Worm (Caenorhabditis elegans) whole organism, late embryonic: Measurements from ENCODE around the gene T15H9.4.

Source experiments
- C08G9.2 ChIP-seq: sonication (generic microtip); optimal IDR thresholded peaks from 2 replicates; lab custom pipeline; 2016; ENCODE audit warnings: mild to moderate bottlenecking, missing genetic modification characterization, moderate library complexity, missing compliant biosample characterization
- C38D4.7 ChIP-seq: fragments of 200-800 bp; sonication (Bioruptor generic); optimal IDR thresholded peaks from 2 replicates; lab custom pipeline; 2018; ENCODE audit warnings: mild to moderate bottlenecking, missing genetic modification characterization, moderate library complexity, missing compliant biosample characterization
- K02D7.2 ChIP-seq: sonication (generic microtip); optimal IDR thresholded peaks from 2 replicates; lab custom pipeline; 2017; ENCODE audit warnings: mild to moderate bottlenecking, missing genetic modification characterization, missing compliant biosample characterization
- T23F11.4 ChIP-seq: fragments of 200-800 bp; sonication (Bioruptor generic); optimal IDR thresholded peaks from 2 replicates; lab custom pipeline; 2018; ENCODE audit warnings: mild to moderate bottlenecking, missing genetic modification characterization, missing compliant biosample characterization
- Y22D7AL.16 ChIP-seq: sonication (generic microtip); optimal IDR thresholded peaks from 2 replicates; lab custom pipeline; 2016; ENCODE audit warnings: missing genetic modification characterization, missing compliant biosample characterization
- ahr-1 ChIP-seq: sonication (generic microtip); optimal IDR thresholded peaks from 2 replicates; lab custom pipeline; 2016; ENCODE audit warnings: missing genetic modification characterization, missing compliant biosample characterization
- ama-1 ChIP-seq: fragments of 150-350 bp; optimal IDR thresholded peaks from 2 replicates; lab custom pipeline; 2014
- ceh-24 ChIP-seq: sonication (generic microtip); optimal IDR thresholded peaks from 2 replicates; lab custom pipeline; 2016; ENCODE audit warnings: mild to moderate bottlenecking, missing genetic modification characterization, missing compliant biosample characterization
- ceh-30 ChIP-seq: fragments of 150-350 bp; optimal IDR thresholded peaks from 2 replicates; lab custom pipeline; 2014; ENCODE audit warnings: missing biosample characterization, missing genetic modification characterization
- ceh-45 ChIP-seq: fragments of 200-800 bp; sonication (Bioruptor generic); IDR thresholded peaks from 2 replicates; pipeline ENCODE4 v1.3.6; 2022; ENCODE audit warnings: missing genetic modification reagents, missing genetic modification characterization, missing compliant biosample characterization
- ceh-6 ChIP-seq: fragments of 200-800 bp; sonication (Bioruptor generic); optimal IDR thresholded peaks from 2 replicates; lab custom pipeline; 2018; ENCODE audit warnings: mild to moderate bottlenecking, missing genetic modification characterization, missing compliant biosample characterization
- ceh-9 ChIP-seq: sonication (generic microtip); optimal IDR thresholded peaks from 2 replicates; lab custom pipeline; 2016; ENCODE audit warnings: mild to moderate bottlenecking, missing genetic modification characterization, inconsistent platforms, missing compliant biosample characterization
- dmd-4 ChIP-seq: sonication (generic microtip); optimal IDR thresholded peaks from 2 replicates; lab custom pipeline; 2016; ENCODE audit warnings: borderline replicate concordance, missing genetic modification characterization, missing compliant biosample characterization
- dve-1 ChIP-seq: sonication (generic microtip); optimal IDR thresholded peaks from 2 replicates; lab custom pipeline; 2017; ENCODE audit warnings: antibody characterized with exemption, mild to moderate bottlenecking, missing genetic modification characterization, missing compliant biosample characterization
- elt-2 ChIP-seq: sonication (generic microtip); optimal IDR thresholded peaks from 2 replicates; lab custom pipeline; 2016; ENCODE audit warnings: missing genetic modification reagents, missing genetic modification characterization, missing compliant biosample characterization
- elt-4 ChIP-seq: sonication (generic microtip); optimal IDR thresholded peaks from 2 replicates; lab custom pipeline; 2016; ENCODE audit warnings: missing genetic modification characterization, missing compliant biosample characterization
- ets-4 ChIP-seq: sonication (generic microtip); optimal IDR thresholded peaks from 2 replicates; lab custom pipeline; 2016; ENCODE audit warnings: missing genetic modification characterization, missing compliant biosample characterization
- eyg-1 ChIP-seq: sonication (generic microtip); optimal IDR thresholded peaks from 2 replicates; lab custom pipeline; 2016; ENCODE audit warnings: missing genotype, missing genetic modification characterization, missing compliant biosample characterization
- fax-1 ChIP-seq: sonication (generic microtip); optimal IDR thresholded peaks from 2 replicates; lab custom pipeline; 2016; ENCODE audit warnings: missing genotype, missing genetic modification characterization, missing compliant biosample characterization
- fkh-6 ChIP-seq: sonication (generic microtip); optimal IDR thresholded peaks from 2 replicates; lab custom pipeline; 2016; ENCODE audit warnings: missing genetic modification characterization, missing compliant biosample characterization
- gmeb-2 ChIP-seq: sonication (generic microtip); optimal IDR thresholded peaks from 2 replicates; lab custom pipeline; 2016; ENCODE audit warnings: missing genetic modification characterization, inconsistent platforms, missing compliant biosample characterization
- hlh-30 ChIP-seq: sonication (generic microtip); optimal IDR thresholded peaks from 2 replicates; lab custom pipeline; 2017; ENCODE audit warnings: antibody characterized with exemption, missing genetic modification characterization, missing compliant biosample characterization; ENCODE audit not compliant: insufficient read depth
- hlh-8 ChIP-seq: sonication (generic microtip); optimal IDR thresholded peaks from 2 replicates; lab custom pipeline; 2016; ENCODE audit warnings: missing genotype, missing genetic modification characterization, missing compliant biosample characterization
- lim-6 ChIP-seq: sonication (generic microtip); optimal IDR thresholded peaks from 2 replicates; lab custom pipeline; 2016; ENCODE audit warnings: missing genetic modification characterization, missing compliant biosample characterization
- madf-2 ChIP-seq: sonication (generic microtip); optimal IDR thresholded peaks from 2 replicates; lab custom pipeline; 2017; ENCODE audit warnings: missing genetic modification characterization, missing compliant biosample characterization
- mec-3 ChIP-seq: sonication (generic microtip); optimal IDR thresholded peaks from 2 replicates; lab custom pipeline; 2016; ENCODE audit warnings: borderline replicate concordance, missing genetic modification characterization, missing compliant biosample characterization
- nhr-11 ChIP-seq: fragments of 150-350 bp; optimal IDR thresholded peaks from 2 replicates; lab custom pipeline; 2014; ENCODE audit warnings: missing biosample characterization, missing genetic modification characterization
- nhr-232 ChIP-seq: sonication (generic microtip); optimal IDR thresholded peaks from 2 replicates; lab custom pipeline; 2016; ENCODE audit warnings: missing genetic modification characterization, missing compliant biosample characterization
- npax-4 ChIP-seq: sonication (generic microtip); optimal IDR thresholded peaks from 2 replicates; lab custom pipeline; 2016; ENCODE audit warnings: missing genetic modification characterization, missing compliant biosample characterization
- odd-2 ChIP-seq: sonication (generic microtip); optimal IDR thresholded peaks from 2 replicates; lab custom pipeline; 2017; ENCODE audit warnings: antibody characterized with exemption, mild to moderate bottlenecking, missing genetic modification characterization, missing compliant biosample characterization
- pag-3 ChIP-seq: sonication (generic microtip); optimal IDR thresholded peaks from 2 replicates; lab custom pipeline; 2016; ENCODE audit warnings: missing compliant biosample characterization, missing genetic modification characterization, borderline replicate concordance
- pat-9 ChIP-seq: fragments of 200-800 bp; sonication (Bioruptor generic); optimal IDR thresholded peaks from 2 replicates; lab custom pipeline; 2018; ENCODE audit warnings: mild to moderate bottlenecking, missing genetic modification characterization, moderate library complexity, missing compliant biosample characterization
- pha-2 ChIP-seq: sonication (generic microtip); optimal IDR thresholded peaks from 2 replicates; lab custom pipeline; 2017; ENCODE audit warnings: mild to moderate bottlenecking, missing genetic modification characterization, missing compliant biosample characterization
- pqm-1 ChIP-seq: sonication (generic microtip); optimal IDR thresholded peaks from 2 replicates; lab custom pipeline; 2016; ENCODE audit warnings: missing genetic modification characterization, missing compliant biosample characterization
- sdc-2 ChIP-seq: sonication (generic microtip); optimal IDR thresholded peaks from 2 replicates; lab custom pipeline; 2016; ENCODE audit warnings: missing genotype, missing genetic modification characterization, missing compliant biosample characterization
- sox-2 ChIP-seq: fragments of 200-800 bp; sonication (Bioruptor generic); IDR thresholded peaks from 2 replicates; pipeline ENCODE4 v1.3.6; 2022; ENCODE audit warnings: missing genetic modification reagents, missing genetic modification characterization, missing compliant biosample characterization
- sox-4 ChIP-seq: sonication (generic microtip); optimal IDR thresholded peaks from 2 replicates; lab custom pipeline; 2017; ENCODE audit warnings: mild to moderate bottlenecking, missing genetic modification characterization, inconsistent platforms, missing compliant biosample characterization
- unc-42 ChIP-seq: sonication (generic microtip); optimal IDR thresholded peaks from 2 replicates; lab custom pipeline; 2016; ENCODE audit warnings: missing genotype, missing genetic modification characterization, missing compliant biosample characterization
- unc-55 ChIP-seq: sonication (generic microtip); optimal IDR thresholded peaks from 2 replicates; lab custom pipeline; 2017; ENCODE audit warnings: missing biosample characterization, missing genetic modification reagents, missing genetic modification characterization

Gene T15H9.4

DNA sequence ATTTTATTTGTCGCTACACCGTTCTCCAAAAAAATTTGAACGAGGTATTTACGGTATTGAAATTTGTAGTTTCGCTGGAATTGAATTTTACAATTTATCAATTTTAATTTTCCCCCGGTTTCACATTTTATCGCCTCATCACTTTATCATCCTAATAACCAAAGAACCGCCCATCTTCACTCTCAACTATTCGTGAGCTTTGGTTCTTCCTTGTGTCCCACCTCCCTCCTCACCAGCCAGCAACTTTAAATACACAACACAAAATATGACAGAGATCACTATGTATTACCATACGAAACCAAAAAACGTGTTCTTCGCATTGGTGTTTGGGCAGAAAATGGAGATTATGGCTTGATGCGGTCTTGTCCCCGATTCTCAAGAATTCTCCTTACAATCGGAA lies 7.6 kb upstream of the T15H9.4 start:
- TF ChIP-seq npax-4 (tag; lab: Kevin White, UChicago) (no peak), ets-4 (tag; lab: Kevin White, UChicago) (no peak), dve-1 (tag; lab: Kevin White, UChicago) (no peak), T23F11.4 (GFP tag; lab: Kevin White, UChicago) (no peak), eyg-1 (tag; lab: Kevin White, UChicago) (no peak), lim-6 (no peak), K02D7.2 (tag; lab: Kevin White, UChicago) (no peak), madf-2 (no peak), Y22D7AL.16 (tag; lab: Kevin White, UChicago) (no peak), pqm-1 (tag; lab: Kevin White, UChicago) (no peak), ceh-24 (tag; lab: Kevin White, UChicago) (no peak), nhr-232 (tag; lab: Kevin White, UChicago) (no peak), ceh-30 (no peak), ahr-1 (tag; lab: Kevin White, UChicago) (no peak), dmd-4 (tag; lab: Kevin White, UChicago) (no peak), pat-9 (tag; lab: Kevin White, UChicago) (no peak), C08G9.2 (no peak)

ce11 chrII:9604685-9605084 lies 7.0 kb upstream of the T15H9.4 start:
- no peak for TF ChIP-seq pha-2 (tag; lab: Kevin White, UChicago)
- TF ChIP-seq K02D7.2 (tag; lab: Kevin White, UChicago) = no peak
- TF ChIP-seq fax-1 (tag; lab: Kevin White, UChicago) = no peak
- no peak for TF ChIP-seq nhr-232 (tag; lab: Kevin White, UChicago)
- TF ChIP-seq mec-3 = no peak
- no peak for TF ChIP-seq pag-3 (tag; lab: Kevin White, UChicago)
- TF ChIP-seq unc-55 (GFP tag; lab: Kevin White, UChicago) = no peak
- TF ChIP-seq hlh-8 (tag; lab: Kevin White, UChicago) = no peak
- TF ChIP-seq elt-4 (tag; lab: Kevin White, UChicago) = no peak

- no peak for TF ChIP-seq eyg-1 (tag; lab: Kevin White, UChicago)
- no peak for TF ChIP-seq ama-1 (lab: Kevin White, UChicago)
- no peak for TF ChIP-seq madf-2
- TF ChIP-seq sox-4 = no peak
- no peak for TF ChIP-seq unc-42 (tag; lab: Kevin White, UChicago)
- no peak for TF ChIP-seq ceh-9 (tag; lab: Kevin White, UChicago)
- no peak for TF ChIP-seq ceh-30
- TF ChIP-seq T23F11.4 (GFP tag; lab: Kevin White, UChicago) = no peak
- no peak for TF ChIP-seq sox-2 (GFP tag; lab: Robert Waterston, UW)
- no peak for TF ChIP-seq gmeb-2 (tag; lab: Kevin White, UChicago)
- no peak for TF ChIP-seq hlh-8 (tag; lab: Kevin White, UChicago)
- no peak for TF ChIP-seq fkh-6 (tag; lab: Kevin White, UChicago)
- TF ChIP-seq ceh-45 = no peak
- TF ChIP-seq C38D4.7 (GFP tag; lab: Kevin White, UChicago) = no peak
Observed at ce11 chrII:9605336-9605735, 6.3 kb upstream of the T15H9.4 start, which contains the start of gene nhr-19. TSS of gene nhr-19 (minus strand) at chrII:9605526.

DNA sequence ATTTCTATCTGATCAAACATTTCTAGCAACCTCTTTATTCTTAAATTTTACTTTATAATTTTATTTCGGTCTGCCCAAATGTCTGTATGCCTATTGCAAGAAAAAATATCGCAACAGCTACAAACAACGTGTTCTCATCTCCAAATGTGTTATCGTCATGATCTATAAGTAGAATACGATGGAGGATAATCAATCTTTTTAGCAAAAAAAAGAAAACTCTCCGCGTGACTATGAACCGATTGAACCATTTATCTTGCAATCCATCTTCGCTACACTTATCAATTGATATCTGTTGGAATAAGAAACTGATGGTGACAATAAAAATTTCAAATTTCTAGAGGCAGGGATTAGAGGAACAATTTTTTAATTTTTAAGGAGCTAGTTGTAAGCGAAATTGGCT lies 5.7 kb upstream of the T15H9.4 start:
- TF ChIP-seq lim-6 (no peak), nhr-11 (tag; lab: Kevin White, UChicago) (no peak), ceh-9 (tag; lab: Kevin White, UChicago) (no peak), ceh-6 (GFP tag; lab: Kevin White, UChicago) (no peak), elt-2 (no peak), sox-4 (no peak), sdc-2 (tag; lab: Kevin White, UChicago) (no peak), hlh-30 (tag; lab: Kevin White, UChicago) (no peak), odd-2 (tag; lab: Kevin White, UChicago) (no peak)
